Fruit fly (Drosophila melanogaster): Measurements from ENCODE around the gene CG34280.

CG34280 gene

DNA sequence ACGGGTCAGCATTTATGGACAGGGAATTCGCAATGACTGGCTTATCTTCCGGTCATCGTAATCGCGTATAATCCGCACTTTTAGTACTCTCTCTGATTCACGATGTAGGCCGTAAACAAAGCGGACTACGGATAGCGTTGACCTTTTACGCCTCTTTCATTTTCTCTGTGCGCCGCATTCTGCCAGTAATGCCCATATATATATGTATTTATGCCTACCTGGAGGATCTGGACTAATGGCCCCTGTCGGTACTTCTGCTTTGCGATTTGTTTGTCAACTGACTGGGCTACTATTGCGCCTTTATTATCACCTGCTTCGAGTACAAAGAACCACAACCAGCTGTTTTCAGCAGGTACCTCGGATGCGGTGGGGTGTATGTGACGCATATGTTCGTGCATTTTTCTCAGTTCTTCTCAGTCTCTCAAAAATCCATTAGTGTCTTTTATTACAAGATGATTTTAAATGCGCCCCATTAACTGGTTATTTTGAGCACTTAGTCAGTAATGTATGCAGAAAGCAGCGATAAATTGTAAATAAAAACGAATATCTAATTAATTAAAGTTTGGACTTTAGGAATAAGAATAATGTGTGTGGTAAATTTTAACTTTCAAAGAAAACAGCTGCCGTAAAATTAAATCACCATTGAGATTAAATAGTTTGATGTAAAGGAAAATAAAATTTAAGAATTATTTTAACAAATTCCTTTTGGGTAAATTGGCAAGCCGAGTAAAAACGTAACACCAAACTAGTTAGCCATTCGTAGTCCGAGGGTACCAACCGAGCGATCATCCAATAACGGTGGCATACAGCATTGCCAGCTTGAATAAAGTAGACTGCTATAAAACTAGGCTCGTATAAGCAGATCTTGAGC lies 9.0 kb downstream of the CG34280 start, which contains the start of gene CREG (continued):
- TF ChIP-seq ss (GFP tag; optimal IDR thresholded peaks at IDR 0.05) (peak; percentile 5 to 24), Eip93F (GFP tag; optimal IDR thresholded peaks at IDR 0.05) (peak; percentile 48), CG6163 (GFP tag; IDR thresholded peaks at IDR 0.05) (peak; percentile 33; the same call in 1 of the 3 replicates), Ets96B (tag; optimal IDR thresholded peaks at IDR 0.05) (no peak), OdsH (GFP tag; optimal IDR thresholded peaks at IDR 0.05) (peak; percentile 57), fkh (GFP tag; optimal IDR thresholded peaks at IDR 0.05) (peak; percentile 20), Sox15 (GFP tag; optimal IDR thresholded peaks at IDR 0.05) (no peak), CG8119 (GFP tag; IDR thresholded peaks at IDR 0.05) (0 out of 3 replicates have a peak, but pooled peaks have one; percentile 15), Hr39 (GFP tag; optimal IDR thresholded peaks at IDR 0.05) (peak; percentile 26), CG3919 (GFP tag; optimal IDR thresholded peaks at IDR 0.05) (peak; percentile 53), CG6808 (GFP tag; optimal IDR thresholded peaks at IDR 0.05) (peak; percentile 44)

DNA sequence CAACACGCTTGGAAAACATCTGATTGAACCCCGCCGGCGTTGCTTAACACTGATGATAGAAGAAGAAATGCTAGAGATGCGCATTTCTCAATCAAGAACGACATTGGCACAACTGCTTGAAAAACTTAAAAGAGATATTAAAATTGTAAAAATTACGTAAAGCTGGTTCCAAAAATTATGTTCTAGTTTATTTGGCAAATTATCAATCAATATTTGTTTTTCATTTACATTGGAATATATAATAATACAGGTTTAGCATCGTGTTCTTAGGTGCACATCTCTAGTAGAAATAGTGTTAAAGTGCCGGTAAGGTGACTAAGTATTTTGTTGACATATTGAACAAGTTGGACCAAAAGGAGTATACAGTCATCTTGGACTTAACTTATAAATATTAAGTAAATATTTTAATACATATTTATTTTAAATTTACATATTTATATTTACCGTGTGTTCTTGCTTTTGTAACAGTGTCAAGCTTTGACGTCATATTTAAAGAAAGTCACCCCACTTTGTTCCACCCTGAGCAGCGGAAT lies 12.1 kb downstream of the CG34280 start, which contains the start of the genes Brf and sds22:
Gene Brf, minus strand, starts transcription at position 25 of the 533 bp plus-strand sequence.
Gene sds22, plus strand, starts transcription at position 282 of the 533 bp plus-strand sequence.
- TF ChIP-seq CG3032 (tag; optimal IDR thresholded peaks at IDR 0.05) (peak; percentile 96), Gug (GFP tag; IDR thresholded peaks at IDR 0.05) (peak; percentile 87), CG6808 (GFP tag; optimal IDR thresholded peaks at IDR 0.05) (peak; percentile 86), acj6 (GFP tag; optimal IDR thresholded peaks at IDR 0.05) (peak; percentile 96), fd59A (GFP tag; optimal IDR thresholded peaks at IDR 0.05) (peak; percentile 87), CG15336 (GFP tag; IDR thresholded peaks at IDR 0.05) (peak; percentile 89), CG6854 (GFP tag; optimal IDR thresholded peaks at IDR 0.05) (peak; percentile 73), CG6163 (GFP tag; IDR thresholded peaks at IDR 0.05) (peak; percentile 91), CG11902 (GFP tag; optimal IDR thresholded peaks at IDR 0.05) (peak; percentile 93), Sox102F (GFP tag; optimal IDR thresholded peaks at IDR 0.05) (peak; percentile 94), Ets96B (tag; optimal IDR thresholded peaks at IDR 0.05) (peak; percentile 92), Blimp-1 (GFP tag; optimal IDR thresholded peaks at IDR 0.05) (peak; percentile 85), Ets21C (GFP tag; optimal IDR thresholded peaks at IDR 0.05) (peak; percentile 97), pdm3 (GFP tag; optimal IDR thresholded peaks at IDR 0.05) (peak; percentile 98), CG34406 (GFP tag; optimal IDR thresholded peaks at IDR 0.05) (peak; percentile 94), achi (GFP tag; optimal IDR thresholded peaks at IDR 0.05) (peak; percentile 95), Hr39 (GFP tag; optimal IDR thresholded peaks at IDR 0.05) (peak; percentile 98), Lpt (GFP tag; optimal IDR thresholded peaks at IDR 0.05) (peak; percentile 91), Hr4 (GFP tag; optimal IDR thresholded peaks at IDR 0.05) (peak; percentile 96), topi (GFP tag; optimal IDR thresholded peaks at IDR 0.05) (peak; percentile 96), fd85E (GFP tag; optimal IDR thresholded peaks at IDR 0.05) (peak; percentile 69), Eip93F (GFP tag; optimal IDR thresholded peaks at IDR 0.05) (peak; percentile 86), salr (GFP tag; optimal IDR thresholded peaks at IDR 0.05) (peak; percentile 77 to 93), ss (GFP tag; optimal IDR thresholded peaks at IDR 0.05) (peak; percentile 69 to 89), Sox15 (GFP tag; optimal IDR thresholded peaks at IDR 0.05) (peak; percentile 94), dac (GFP tag; optimal IDR thresholded peaks at IDR 0.05) (peak; percentile 75), CG32006 (GFP tag; optimal IDR thresholded peaks at IDR 0.05) (peak; percentile 95), CG16779 (tag; optimal IDR thresholded peaks at IDR 0.05) (peak; percentile 77), Eip78C (GFP tag) (peak; percentile 97), Eip75B (GFP tag; optimal IDR thresholded peaks at IDR 0.05) (peak; percentile 94), cyc (GFP tag; optimal IDR thresholded peaks at IDR 0.05) (peak; percentile 98), CG3919 (GFP tag; optimal IDR thresholded peaks at IDR 0.05) (peak; percentile 95), CG6276 (GFP tag; optimal IDR thresholded peaks at IDR 0.05) (peak; percentile 79), OdsH (GFP tag; optimal IDR thresholded peaks at IDR 0.05) (peak; percentile 97), spab (GFP tag; optimal IDR thresholded peaks at IDR 0.05) (peak; percentile 83), Hr38 (GFP tag; optimal IDR thresholded peaks at IDR 0.05) (peak; percentile 32), net (GFP tag; optimal IDR thresholded peaks at IDR 0.05) (peak; percentile 92), Met (GFP tag; optimal IDR thresholded peaks at IDR 0.05) (peak; percentile 96), CG8632 (GFP tag; optimal IDR thresholded peaks at IDR 0.05) (peak; percentile 93), lz (GFP tag; optimal IDR thresholded peaks at IDR 0.05) (peak; percentile 97), Sox14 (GFP tag; optimal IDR thresholded peaks at IDR 0.05) (peak; percentile 96), esn (GFP tag; optimal IDR thresholded peaks at IDR 0.05) (peak; percentile 97), Smox (GFP tag; optimal IDR thresholded peaks at IDR 0.05) (peak; percentile 95), CG6792 (GFP tag; optimal IDR thresholded peaks at IDR 0.05) (peak; percentile 93)

Data from whole organism, prepupa.